Worm (Caenorhabditis elegans) whole organism, L4 larva: ENCODE data around the gene F35H10.5.

Source experiments
- F49E8.2 ChIP-seq: sonication (generic microtip); optimal IDR thresholded peaks from 2 replicates; lab custom pipeline; 2016; ENCODE audit warnings: missing compliant biosample characterization, mild to moderate bottlenecking, missing genetic modification characterization, borderline replicate concordance
- R02D3.7 ChIP-seq: fragments of 150-350 bp; sonication (generic microtip); optimal IDR thresholded peaks from 3 replicates; lab custom pipeline; 2014; ENCODE audit warnings: missing biosample characterization, missing genetic modification characterization
- T20F7.1 ChIP-seq: fragments of 200-800 bp; sonication (Bioruptor generic); optimal IDR thresholded peaks from 2 replicates; lab custom pipeline; 2018; ENCODE audit warnings: mild to moderate bottlenecking, missing genetic modification characterization, missing compliant biosample characterization
- Y5F2A.4 ChIP-seq: fragments of 200-800 bp; sonication (Bioruptor generic); optimal IDR thresholded peaks from 2 replicates; lab custom pipeline; 2018; ENCODE audit warnings: mild to moderate bottlenecking, missing genetic modification characterization, missing compliant biosample characterization
- Y75B8A.6 ChIP-seq: fragments of 200-800 bp; sonication (Bioruptor generic); IDR thresholded peaks from 2 replicates; pipeline ENCODE4 v1.3.6; 2022; ENCODE audit warnings: missing genetic modification reagents, missing genetic modification characterization, missing compliant biosample characterization
- ZK337.2 ChIP-seq: fragments of 200-800 bp; sonication (Bioruptor generic); IDR thresholded peaks from 2 replicates; pipeline ENCODE4 v1.3.6; 2022; ENCODE audit warnings: missing genetic modification reagents, missing genetic modification characterization, missing compliant biosample characterization
- aly-2 ChIP-seq: sonication (generic microtip); optimal IDR thresholded peaks from 2 replicates; lab custom pipeline; 2018; ENCODE audit warnings: missing biosample characterization, missing genetic modification characterization
- ceh-44 ChIP-seq: fragments of 200-800 bp; sonication (Bioruptor generic); IDR thresholded peaks from 2 replicates; pipeline ENCODE4 v1.3.6; 2022; ENCODE audit warnings: missing genetic modification reagents, missing genetic modification characterization, missing compliant biosample characterization
- ceh-62 ChIP-seq: sonication (generic microtip); optimal IDR thresholded peaks from 2 replicates; lab custom pipeline; 2017; ENCODE audit warnings: missing biosample characterization, missing genetic modification characterization
- cey-2 ChIP-seq: sonication (generic microtip); optimal IDR thresholded peaks from 3 replicates; lab custom pipeline; 2017; ENCODE audit warnings: missing genetic modification characterization, mild to moderate bottlenecking, missing compliant biosample characterization, antibody characterized with exemption, borderline replicate concordance; ENCODE audit not compliant: insufficient read depth
- ctbp-1 ChIP-seq: fragments of 200-800 bp; sonication (Bioruptor generic); IDR thresholded peaks from 2 replicates; pipeline ENCODE4 v1.3.6; 2022; ENCODE audit warnings: missing genetic modification reagents, missing genetic modification characterization, missing compliant biosample characterization
- daf-12 ChIP-seq: fragments of 150-350 bp; optimal IDR thresholded peaks from 2 replicates; lab custom pipeline; 2014; ENCODE audit warnings: missing biosample characterization, missing genetic modification reagents, missing genetic modification characterization
- daf-16 ChIP-seq, 3 experiments: sonication (generic microtip); optimal IDR thresholded peaks; 2 replicates each; lab custom pipeline; 2016 to 2017; ENCODE audit warnings: missing genetic modification characterization in 3 of 3, missing genetic modification reagents in 3 of 3, mild to moderate bottlenecking in 2 of 3, missing compliant biosample characterization in 2 of 3, missing biosample characterization in 1 of 3, moderate library complexity in 1 of 3
- daf-8 ChIP-seq: fragments of 200-800 bp; sonication (Bioruptor generic); IDR thresholded peaks from 2 replicates; pipeline ENCODE4 v1.3.6; 2022; ENCODE audit warnings: missing genetic modification characterization, missing compliant biosample characterization
- dmd-6 ChIP-seq: fragments of 200-800 bp; sonication (Bioruptor generic); IDR thresholded peaks from 2 replicates; pipeline ENCODE4 v1.3.6; 2022; ENCODE audit warnings: missing genetic modification reagents, missing genetic modification characterization, missing compliant biosample characterization
- duxl-1 ChIP-seq: sonication (generic microtip); optimal IDR thresholded peaks from 2 replicates; lab custom pipeline; 2016; ENCODE audit warnings: mild to moderate bottlenecking, missing genetic modification characterization, moderate library complexity, missing compliant biosample characterization; ENCODE audit not compliant: poor library complexity
- gei-8 ChIP-seq: fragments of 200-800 bp; sonication (Bioruptor generic); optimal IDR thresholded peaks from 2 replicates; lab custom pipeline; 2018; ENCODE audit warnings: mild to moderate bottlenecking, missing genetic modification characterization, missing compliant biosample characterization
- hif-1 ChIP-seq, 2 experiments: sonication (generic microtip); optimal IDR thresholded peaks; 2 replicates each; lab custom pipeline; 2016 to 2017; ENCODE audit warnings: missing compliant biosample characterization in 2 of 2, missing genetic modification characterization in 2 of 2, missing genetic modification reagents in 2 of 2, missing genotype in 2 of 2, mild to moderate bottlenecking in 1 of 2
- hlh-11 ChIP-seq: fragments of 200-800 bp; sonication (Bioruptor generic); optimal IDR thresholded peaks from 2 replicates; lab custom pipeline; 2018; ENCODE audit warnings: mild to moderate bottlenecking, missing genetic modification characterization, missing compliant biosample characterization
- lin-1 ChIP-seq: fragments of 200-800 bp; sonication (Bioruptor generic); IDR thresholded peaks from 2 replicates; pipeline ENCODE4 v1.3.6; 2022; ENCODE audit warnings: missing genetic modification reagents, missing genetic modification characterization, missing compliant biosample characterization
- lin-15B ChIP-seq: fragments of 150-350 bp; sonication (generic microtip); optimal IDR thresholded peaks from 3 replicates; lab custom pipeline; 2014; ENCODE audit warnings: missing biosample characterization, missing genetic modification characterization
- lin-29 ChIP-seq: fragments of 200-800 bp; sonication (Bioruptor generic); IDR thresholded peaks from 2 replicates; pipeline ENCODE4 v1.3.6; 2022; ENCODE audit warnings: missing genetic modification reagents, missing genetic modification characterization, missing compliant biosample characterization
- madf-5 ChIP-seq, 2 experiments: fragments of 200-800 bp; sonication (Bioruptor generic); IDR thresholded peaks; 2 replicates each; pipeline ENCODE4 v1.3.6; 2022; ENCODE audit warnings: missing compliant biosample characterization in 2 of 2, missing genetic modification characterization in 2 of 2
- madf-9 ChIP-seq: fragments of 200-800 bp; sonication (Bioruptor generic); conservative IDR thresholded peaks from 2 replicates; pipeline ENCODE4 v1.3.6; 2022; ENCODE audit warnings: missing genetic modification reagents, missing genetic modification characterization, missing compliant biosample characterization
- mes-2 ChIP-seq: sonication (generic microtip); optimal IDR thresholded peaks from 2 replicates; lab custom pipeline; 2016; ENCODE audit warnings: missing genotype, mild to moderate bottlenecking, missing genetic modification characterization, missing compliant biosample characterization; ENCODE audit not compliant: poor library complexity, severe bottlenecking
- nhr-102 ChIP-seq: sonication (generic microtip); optimal IDR thresholded peaks from 2 replicates; lab custom pipeline; 2016; ENCODE audit warnings: mild to moderate bottlenecking, missing genetic modification characterization, moderate library complexity, missing compliant biosample characterization
- nhr-111 ChIP-seq: fragments of 200-800 bp; sonication (Bioruptor generic); optimal IDR thresholded peaks from 2 replicates; lab custom pipeline; 2018; ENCODE audit warnings: mild to moderate bottlenecking, missing genetic modification characterization, missing compliant biosample characterization
- nhr-237 ChIP-seq: sonication (generic microtip); optimal IDR thresholded peaks from 2 replicates; lab custom pipeline; 2017; ENCODE audit warnings: missing biosample characterization, missing genetic modification characterization
- nhr-25 ChIP-seq: sonication (generic microtip); optimal IDR thresholded peaks from 2 replicates; lab custom pipeline; 2017; ENCODE audit warnings: missing genetic modification characterization, mild to moderate bottlenecking, missing compliant biosample characterization, antibody characterized with exemption, moderate library complexity, borderline replicate concordance; ENCODE audit not compliant: insufficient read depth
- nhr-28 ChIP-seq: fragments of 150-350 bp; optimal IDR thresholded peaks from 2 replicates; lab custom pipeline; 2014; ENCODE audit warnings: missing biosample characterization, missing genetic modification characterization
- nhr-48 ChIP-seq: sonication (generic microtip); optimal IDR thresholded peaks from 2 replicates; lab custom pipeline; 2016; ENCODE audit warnings: mild to moderate bottlenecking, missing genetic modification characterization, missing compliant biosample characterization
- nhr-76 ChIP-seq: fragments of 150-350 bp; optimal IDR thresholded peaks from 2 replicates; lab custom pipeline; 2014; ENCODE audit warnings: missing biosample characterization, missing genetic modification characterization
- nhr-77 ChIP-seq: fragments of 150-350 bp; optimal IDR thresholded peaks from 2 replicates; lab custom pipeline; 2014; ENCODE audit warnings: missing biosample characterization, missing genetic modification characterization
- pha-4 ChIP-seq, 2 experiments: fragments of 150-350 bp in 1 of 2; fragments of 200-800 bp in 1 of 2; sonication (Bioruptor generic) in 1 of 2; IDR thresholded peaks in 1 of 2; optimal IDR thresholded peaks in 1 of 2; 2 replicates each; pipeline versions ENCODE4 v1.3.6 to Lab custom; 2014 to 2022; ENCODE audit warnings: missing genetic modification characterization in 2 of 2, missing genetic modification reagents in 2 of 2, missing biosample characterization in 1 of 2, missing compliant biosample characterization in 1 of 2
- php-3 ChIP-seq: fragments of 200-800 bp; sonication (Bioruptor generic); IDR thresholded peaks from 2 replicates; pipeline ENCODE4 v1.3.6; 2022; ENCODE audit warnings: missing genetic modification reagents, missing genetic modification characterization, missing compliant biosample characterization
- rbr-2 ChIP-seq: sonication (generic microtip); optimal IDR thresholded peaks from 2 replicates; lab custom pipeline; 2016; ENCODE audit warnings: missing genotype, missing genetic modification characterization, missing compliant biosample characterization
- sdz-12 ChIP-seq: fragments of 200-800 bp; sonication (Bioruptor generic); optimal IDR thresholded peaks from 2 replicates; lab custom pipeline; 2018; ENCODE audit warnings: mild to moderate bottlenecking, missing genetic modification characterization, missing compliant biosample characterization
- set-16 ChIP-seq: fragments of 200-800 bp; sonication (Bioruptor generic); IDR thresholded peaks from 2 replicates; pipeline ENCODE4 v1.3.6; 2022; ENCODE audit warnings: missing genetic modification reagents, missing genetic modification characterization, missing compliant biosample characterization
- snpc-1.2 ChIP-seq: fragments of 200-800 bp; sonication (Bioruptor generic); IDR thresholded peaks from 2 replicates; pipeline ENCODE4 v1.3.6; 2022; ENCODE audit warnings: missing genetic modification reagents, missing genetic modification characterization, missing compliant biosample characterization
- spr-1 ChIP-seq: sonication (generic microtip); optimal IDR thresholded peaks from 2 replicates; lab custom pipeline; 2016; ENCODE audit warnings: mild to moderate bottlenecking, missing genetic modification characterization, missing compliant biosample characterization
- tra-1 ChIP-seq: fragments of 200-800 bp; sonication (Bioruptor generic); IDR thresholded peaks from 2 replicates; pipeline ENCODE4 v1.3.6; 2022; ENCODE audit warnings: missing genetic modification reagents, missing genetic modification characterization, missing compliant biosample characterization
- unc-39 ChIP-seq: sonication (generic microtip); optimal IDR thresholded peaks from 2 replicates; lab custom pipeline; 2017; ENCODE audit warnings: missing biosample characterization, missing genetic modification characterization
- unc-62 ChIP-seq, 3 experiments: fragments of 150-350 bp in 1 of 3; sonication (generic microtip); optimal IDR thresholded peaks in 2 of 3; peaks in 1 of 3; 1 replicate in 1 of 3; 2 replicates in 2 of 3; lab custom pipeline; 2014 to 2017; ENCODE audit warnings: missing biosample characterization in 3 of 3, missing genetic modification characterization in 3 of 3, missing genetic modification reagents in 3 of 3, missing genotype in 1 of 3
- vab-7 ChIP-seq: fragments of 200-800 bp; sonication (Bioruptor generic); IDR thresholded peaks from 2 replicates; pipeline ENCODE4 v1.3.6; 2022; ENCODE audit warnings: missing genetic modification reagents, missing genetic modification characterization, missing compliant biosample characterization
- zfp-3 ChIP-seq: fragments of 200-800 bp; sonication (Bioruptor generic); conservative IDR thresholded peaks from 2 replicates; pipeline ENCODE4 v1.3.6; 2022; ENCODE audit warnings: missing genetic modification reagents, missing genetic modification characterization, missing compliant biosample characterization
- zip-2 ChIP-seq: fragments of 150-350 bp; optimal IDR thresholded peaks from 2 replicates; lab custom pipeline; 2014; ENCODE audit warnings: missing biosample characterization, missing genetic modification characterization
- ztf-7 ChIP-seq: fragments of 150-350 bp; optimal IDR thresholded peaks from 2 replicates; lab custom pipeline; 2014; ENCODE audit warnings: missing biosample characterization, missing genetic modification characterization

Gene F35H10.5

DNA sequence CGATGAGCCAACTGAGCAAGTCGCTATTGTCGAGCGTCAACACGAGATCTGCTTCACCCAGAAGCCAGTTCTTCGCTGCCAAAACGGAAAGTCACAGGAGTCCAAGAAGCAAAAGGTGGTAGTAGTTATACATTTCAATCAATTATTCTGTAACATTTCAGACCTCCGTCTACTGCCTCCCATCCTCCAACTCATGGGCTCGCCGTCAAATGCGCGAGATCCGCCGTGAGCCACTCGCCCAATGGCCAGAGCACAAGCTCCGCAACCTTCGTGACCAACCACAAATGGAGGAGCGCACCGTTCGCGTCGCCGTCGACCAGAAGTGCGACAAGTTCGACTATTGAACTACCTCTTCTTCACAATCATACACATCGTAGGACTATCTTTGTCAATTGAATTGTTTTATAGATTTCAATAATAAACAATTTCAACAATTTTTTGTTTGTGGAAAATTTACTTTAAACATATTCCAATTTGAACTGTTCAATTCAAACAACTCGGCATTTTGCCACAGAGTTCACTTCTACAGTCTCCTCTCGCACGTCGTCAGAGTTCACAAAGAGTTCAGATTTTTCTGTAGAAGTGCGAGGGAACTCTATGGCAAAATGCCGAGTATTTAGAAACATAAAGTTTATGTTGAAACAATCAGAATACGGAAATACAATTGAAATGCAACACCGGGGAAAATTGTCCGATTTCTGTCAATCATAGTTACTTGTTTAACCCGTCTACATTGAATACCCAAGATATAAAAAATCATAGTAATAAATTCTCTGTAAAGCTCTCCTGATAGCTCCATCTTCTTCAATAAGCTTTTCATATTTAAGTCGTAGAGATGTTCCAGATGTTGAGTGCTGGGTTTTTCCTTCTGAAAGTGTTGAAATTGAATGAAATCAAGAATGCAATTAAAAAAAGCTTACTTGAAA lies 34.3 kb upstream of the F35H10.5 start (continued):
- TF ChIP-seq ceh-44 (no peak), nhr-76 (tag; lab: Kevin White, UChicago) (no peak), sdz-12 (GFP tag; lab: Kevin White, UChicago) (no peak), R02D3.7 (tag; lab: Kevin White, UChicago) (no peak), madf-9 (GFP tag; lab: Robert Waterston, UW) (0 out of 2 replicates have a peak, but pooled peaks have one; percentile 30), php-3 (GFP tag; lab: Robert Waterston, UW) (no peak), lin-1 (GFP tag; lab: Robert Waterston, UW) (no peak), daf-8 (GFP tag; lab: Robert Waterston, UW) (no peak), ZK337.2 (GFP tag; lab: Robert Waterston, UW) (no peak), nhr-77 (no peak), cey-2 (tag; lab: Kevin White, UChicago) (no peak), aly-2 (tag; lab: Kevin White, UChicago) (no peak), zfp-3 (GFP tag; lab: Robert Waterston, UW) (peak; percentile 93), unc-39 (no peak), lin-29 (no peak), dmd-6 (GFP tag; lab: Robert Waterston, UW) (peak; percentile 50), hif-1 (tag; optimal IDR thresholded peaks at IDR 0.05; lab: Kevin White, UChicago) (no peak), duxl-1 (tag; lab: Kevin White, UChicago) (no peak), Y5F2A.4 (GFP tag; lab: Kevin White, UChicago) (peak; percentile 12), nhr-48 (tag; lab: Kevin White, UChicago) (peak; percentile 34), hlh-11 (no peak), ceh-62 (tag; lab: Kevin White, UChicago) (no peak), zip-2 (no peak), set-16 (peak; percentile 84), daf-16 (GFP tag; optimal IDR thresholded peaks at IDR 0.05; lab: Kevin White, UChicago) (no peak), daf-16 (tag; optimal IDR thresholded peaks at IDR 0.05; lab: Kevin White, UChicago) (no peak), mes-2 (tag; lab: Kevin White, UChicago) (no peak), T20F7.1 (GFP tag; lab: Kevin White, UChicago) (peak; percentile 43), snpc-1.2 (GFP tag; lab: Robert Waterston, UW) (0 out of 2 replicates have a peak, but pooled peaks have one; percentile 12), pha-4 (GFP tag; IDR thresholded peaks at IDR 0.05; lab: Robert Waterston, UW) (peak; percentile 16; the same call in 1 of the 2 replicates), pha-4 (tag; optimal IDR thresholded peaks at IDR 0.05; lab: Kevin White, UChicago) (no peak), gei-8 (GFP tag; lab: Kevin White, UChicago) (no peak), Y75B8A.6 (peak; percentile 15; the same call in 1 of the 2 replicates), vab-7 (GFP tag; lab: Robert Waterston, UW) (no peak), F49E8.2 (no peak), ctbp-1 (no peak)

DNA sequence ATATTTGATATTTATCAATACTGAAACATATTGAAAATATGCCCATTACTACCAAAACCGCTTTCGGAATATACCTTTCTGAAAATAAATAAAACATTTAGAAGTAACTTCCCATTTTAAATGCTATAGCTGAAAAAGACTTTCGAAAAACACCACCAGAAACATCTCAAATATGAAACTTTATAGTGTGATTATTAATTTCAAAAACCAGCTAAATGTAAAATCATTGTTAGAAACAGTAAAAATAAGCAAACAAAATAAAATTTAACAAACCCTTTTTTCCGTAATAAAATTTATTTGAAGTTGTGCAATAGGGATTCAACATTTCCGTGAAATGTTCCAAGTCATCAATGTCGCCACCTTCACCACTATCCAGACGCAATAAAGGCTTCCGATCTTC lies 32.5 kb upstream of the F35H10.5 start, which contains the start of the genes K07H8.5 and K07H8.8:
Gene K07H8.5, plus strand, starts transcription at position 301 of the 400 bp plus-strand sequence.
Gene K07H8.8, minus strand, starts transcription at position 389 of the 400 bp plus-strand sequence.
- TF ChIP-seq nhr-111 (GFP tag; lab: Kevin White, UChicago) (no peak), ztf-7 (no peak), tra-1 (GFP tag; lab: Robert Waterston, UW) (no peak), unc-62 (GFP tag; optimal IDR thresholded peaks at IDR 0.05 in 1 of 2; lab: Kevin White, UChicago) (no peak), unc-62 (tag; optimal IDR thresholded peaks at IDR 0.05; lab: Kevin White, UChicago) (no peak), daf-12 (tag; lab: Kevin White, UChicago) (no peak), hif-1 (tag; optimal IDR thresholded peaks at IDR 0.05; lab: Kevin White, UChicago) (no peak), nhr-237 (no peak), spr-1 (tag; lab: Kevin White, UChicago) (no peak), lin-29 (no peak), nhr-25 (tag; lab: Kevin White, UChicago) (no peak), ceh-62 (tag; lab: Kevin White, UChicago) (no peak), madf-5 (GFP tag; IDR thresholded peaks at IDR 0.05; lab: Robert Waterston, UW) (no peak), nhr-102 (tag; lab: Kevin White, UChicago) (no peak), lin-15B (no peak), nhr-28 (tag; lab: Kevin White, UChicago) (no peak), rbr-2 (tag; lab: Kevin White, UChicago) (no peak)
